Worm (Caenorhabditis elegans): ENCODE measurements around the gene unc-4.

DNA sequence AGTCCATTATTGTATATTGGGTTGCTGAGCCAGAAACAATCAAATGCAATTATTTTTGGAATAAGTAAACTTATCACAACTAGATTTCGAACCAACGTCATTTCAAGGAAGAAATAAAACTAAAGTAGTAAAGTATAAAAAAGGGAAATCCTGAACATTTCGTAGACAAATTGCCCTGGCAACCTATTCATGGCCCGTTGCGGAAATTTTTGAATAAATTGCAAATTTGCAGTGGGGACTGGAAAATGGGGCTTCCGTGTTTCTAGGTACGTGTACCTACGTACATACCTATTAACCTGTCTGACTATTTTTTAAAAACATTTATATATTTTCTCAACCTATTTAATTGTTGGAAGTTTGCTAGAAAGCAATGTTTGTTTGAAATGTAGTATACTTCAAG is 14.8 kb upstream of the unc-4 start, which contains the start of gene F26C11.3:
- no peak for TF ChIP-seq F13H6.1 (tag; optimal IDR thresholded peaks at IDR 0.05)
- no peak for TF ChIP-seq ceh-31 (tag; optimal IDR thresholded peaks at IDR 0.05)
- TF ChIP-seq ama-1 (optimal IDR thresholded peaks at IDR 0.05), result no peak

Data from whole organism, late embryonic.